Worm (Caenorhabditis elegans) whole organism, late embryonic: ENCODE data around the gene F57G4.10.
A peak's percentile ranks its signal among the peaks of the same experiment; 100 is the strongest.
"Not testable (repeated sequence)": the region's sequence is repeated elsewhere in the genome, so short reads cannot be mapped to it uniquely, and the experiment has no call there.

Source experiments
- C08G9.2 ChIP-seq: sonication (generic microtip); optimal IDR thresholded peaks from 2 replicates; lab custom pipeline; 2016; ENCODE audit warnings: mild to moderate bottlenecking, missing genetic modification characterization, moderate library complexity, missing compliant biosample characterization
- C38D4.7 ChIP-seq: fragments of 200-800 bp; sonication (Bioruptor generic); optimal IDR thresholded peaks from 2 replicates; lab custom pipeline; 2018; ENCODE audit warnings: mild to moderate bottlenecking, missing genetic modification characterization, moderate library complexity, missing compliant biosample characterization
- K02D7.2 ChIP-seq: sonication (generic microtip); optimal IDR thresholded peaks from 2 replicates; lab custom pipeline; 2017; ENCODE audit warnings: mild to moderate bottlenecking, missing genetic modification characterization, missing compliant biosample characterization
- K09A11.1 ChIP-seq: sonication (generic microtip); optimal IDR thresholded peaks from 2 replicates; lab custom pipeline; 2017; ENCODE audit warnings: antibody characterized with exemption, mild to moderate bottlenecking, missing genetic modification characterization, missing compliant biosample characterization; ENCODE audit not compliant: insufficient read depth
- T23F11.4 ChIP-seq: fragments of 200-800 bp; sonication (Bioruptor generic); optimal IDR thresholded peaks from 2 replicates; lab custom pipeline; 2018; ENCODE audit warnings: mild to moderate bottlenecking, missing genetic modification characterization, missing compliant biosample characterization
- ceh-2 ChIP-seq: sonication (generic microtip); optimal IDR thresholded peaks from 2 replicates; lab custom pipeline; 2016; ENCODE audit warnings: missing genotype, missing genetic modification characterization, missing compliant biosample characterization
- ceh-24 ChIP-seq: sonication (generic microtip); optimal IDR thresholded peaks from 2 replicates; lab custom pipeline; 2016; ENCODE audit warnings: mild to moderate bottlenecking, missing genetic modification characterization, missing compliant biosample characterization
- ceh-31 ChIP-seq: sonication (generic microtip); optimal IDR thresholded peaks from 2 replicates; lab custom pipeline; 2016; ENCODE audit warnings: missing genetic modification characterization, missing compliant biosample characterization
- ceh-45 ChIP-seq: fragments of 200-800 bp; sonication (Bioruptor generic); IDR thresholded peaks from 2 replicates; pipeline ENCODE4 v1.3.6; 2022; ENCODE audit warnings: missing genetic modification reagents, missing genetic modification characterization, missing compliant biosample characterization
- ceh-48 ChIP-seq: sonication (generic microtip); optimal IDR thresholded peaks from 2 replicates; lab custom pipeline; 2016; ENCODE audit warnings: missing genetic modification characterization, inconsistent platforms, missing compliant biosample characterization
- ceh-9 ChIP-seq: sonication (generic microtip); optimal IDR thresholded peaks from 2 replicates; lab custom pipeline; 2016; ENCODE audit warnings: mild to moderate bottlenecking, missing genetic modification characterization, inconsistent platforms, missing compliant biosample characterization
- che-1 ChIP-seq: sonication (generic microtip); optimal IDR thresholded peaks from 2 replicates; lab custom pipeline; 2016; ENCODE audit warnings: mild to moderate bottlenecking, missing genetic modification characterization, missing compliant biosample characterization
- dve-1 ChIP-seq: sonication (generic microtip); optimal IDR thresholded peaks from 2 replicates; lab custom pipeline; 2017; ENCODE audit warnings: antibody characterized with exemption, mild to moderate bottlenecking, missing genetic modification characterization, missing compliant biosample characterization
- elt-2 ChIP-seq: sonication (generic microtip); optimal IDR thresholded peaks from 2 replicates; lab custom pipeline; 2016; ENCODE audit warnings: missing genetic modification reagents, missing genetic modification characterization, missing compliant biosample characterization
- ets-4 ChIP-seq: sonication (generic microtip); optimal IDR thresholded peaks from 2 replicates; lab custom pipeline; 2016; ENCODE audit warnings: missing genetic modification characterization, missing compliant biosample characterization
- fax-1 ChIP-seq: sonication (generic microtip); optimal IDR thresholded peaks from 2 replicates; lab custom pipeline; 2016; ENCODE audit warnings: missing genotype, missing genetic modification characterization, missing compliant biosample characterization
- hlh-15 ChIP-seq: sonication (generic microtip); optimal IDR thresholded peaks from 2 replicates; lab custom pipeline; 2016; ENCODE audit warnings: missing genetic modification characterization, missing compliant biosample characterization
- lim-6 ChIP-seq: sonication (generic microtip); optimal IDR thresholded peaks from 2 replicates; lab custom pipeline; 2016; ENCODE audit warnings: missing genetic modification characterization, missing compliant biosample characterization
- lin-11 ChIP-seq: fragments of 200-800 bp; sonication (Bioruptor generic); optimal IDR thresholded peaks from 2 replicates; lab custom pipeline; 2018; ENCODE audit warnings: mild to moderate bottlenecking, missing genetic modification characterization, missing compliant biosample characterization
- madf-2 ChIP-seq: sonication (generic microtip); optimal IDR thresholded peaks from 2 replicates; lab custom pipeline; 2017; ENCODE audit warnings: missing genetic modification characterization, missing compliant biosample characterization
- npax-4 ChIP-seq: sonication (generic microtip); optimal IDR thresholded peaks from 2 replicates; lab custom pipeline; 2016; ENCODE audit warnings: missing genetic modification characterization, missing compliant biosample characterization
- pat-9 ChIP-seq: fragments of 200-800 bp; sonication (Bioruptor generic); optimal IDR thresholded peaks from 2 replicates; lab custom pipeline; 2018; ENCODE audit warnings: mild to moderate bottlenecking, missing genetic modification characterization, moderate library complexity, missing compliant biosample characterization
- pax-1 ChIP-seq: fragments of 150-350 bp; optimal IDR thresholded peaks from 2 replicates; lab custom pipeline; 2014; ENCODE audit warnings: missing biosample characterization, missing genetic modification characterization
- pha-2 ChIP-seq: sonication (generic microtip); optimal IDR thresholded peaks from 2 replicates; lab custom pipeline; 2017; ENCODE audit warnings: mild to moderate bottlenecking, missing genetic modification characterization, missing compliant biosample characterization
- pqm-1 ChIP-seq: sonication (generic microtip); optimal IDR thresholded peaks from 2 replicates; lab custom pipeline; 2016; ENCODE audit warnings: missing genetic modification characterization, missing compliant biosample characterization
- pros-1 ChIP-seq: fragments of 150-350 bp; optimal IDR thresholded peaks from 2 replicates; lab custom pipeline; 2014; ENCODE audit warnings: missing biosample characterization, missing genetic modification reagents, missing genetic modification characterization
- ref-2 ChIP-seq: sonication (generic microtip); optimal IDR thresholded peaks from 2 replicates; lab custom pipeline; 2016; ENCODE audit warnings: missing genetic modification characterization, missing compliant biosample characterization
- sdc-2 ChIP-seq: sonication (generic microtip); optimal IDR thresholded peaks from 2 replicates; lab custom pipeline; 2016; ENCODE audit warnings: missing genotype, missing genetic modification characterization, missing compliant biosample characterization
- sox-4 ChIP-seq: sonication (generic microtip); optimal IDR thresholded peaks from 2 replicates; lab custom pipeline; 2017; ENCODE audit warnings: mild to moderate bottlenecking, missing genetic modification characterization, inconsistent platforms, missing compliant biosample characterization
- tbx-7 ChIP-seq: sonication (generic microtip); optimal IDR thresholded peaks from 2 replicates; lab custom pipeline; 2016; ENCODE audit warnings: missing genotype, missing genetic modification characterization, missing compliant biosample characterization
- ttx-3 ChIP-seq: sonication (generic microtip); optimal IDR thresholded peaks from 2 replicates; lab custom pipeline; 2016; ENCODE audit warnings: missing genetic modification reagents, missing genetic modification characterization, missing compliant biosample characterization
- unc-3 ChIP-seq, 2 experiments: fragments of 200-800 bp in 1 of 2; sonication (Bioruptor generic) in 1 of 2; sonication (generic microtip) in 1 of 2; conservative IDR thresholded peaks in 1 of 2; optimal IDR thresholded peaks in 1 of 2; 2 replicates each; pipeline versions ENCODE4 v1.3.6 to Lab custom; 2016 to 2022; ENCODE audit warnings: missing compliant biosample characterization in 2 of 2, missing genetic modification characterization in 2 of 2, missing genetic modification reagents in 1 of 2
- unc-42 ChIP-seq: sonication (generic microtip); optimal IDR thresholded peaks from 2 replicates; lab custom pipeline; 2016; ENCODE audit warnings: missing genotype, missing genetic modification characterization, missing compliant biosample characterization
- zip-5 ChIP-seq: sonication (generic microtip); optimal IDR thresholded peaks from 2 replicates; lab custom pipeline; 2016; ENCODE audit warnings: missing genetic modification characterization, missing compliant biosample characterization
- ztf-16 ChIP-seq: sonication (generic microtip); optimal IDR thresholded peaks from 2 replicates; lab custom pipeline; 2017; ENCODE audit warnings: missing genetic modification characterization, missing compliant biosample characterization

The F57G4.10 gene

ce11 chrV:17610503-17610902 lies 18.2 kb upstream of the F57G4.10 start, which contains the start of gene Y6G8.15:
Gene Y6G8.15, minus strand, starts transcription at chrV:17610603.
- TF ChIP-seq npax-4, ref-2, che-1 (tag; lab: Kevin White, UChicago): not testable (repeated sequence)
- TF ChIP-seq, all 69 proteins: peak for 0; not testable (repeated sequence) for 69

ce11 chrV:17614251-17614650 lies 14.4 kb upstream of the F57G4.10 start, which contains the start of gene Y6G8.14:
Gene Y6G8.14, minus strand, starts transcription at chrV:17614351.
- TF ChIP-seq che-1 (tag; lab: Kevin White, UChicago) (no peak), ceh-24 (tag; lab: Kevin White, UChicago) (no peak), pat-9 (no peak), lim-6 (tag; lab: Kevin White, UChicago) (no peak), ttx-3 (tag; lab: Kevin White, UChicago) (no peak), ztf-16 (tag; lab: Kevin White, UChicago) (no peak), sdc-2 (no peak), madf-2 (tag; lab: Kevin White, UChicago) (no peak), lin-11 (no peak), tbx-7 (tag; lab: Kevin White, UChicago) (no peak)
- TF ChIP-seq, all 69 proteins: peak for 0

ce11 chrV:17615609-17616008 lies 13.1 kb upstream of the F57G4.10 start, which contains the start of gene Y6G8.5:
Gene Y6G8.5, minus strand, starts transcription at chrV:17615709.
- TF ChIP-seq C08G9.2: no peak
- TF ChIP-seq ceh-45 (GFP tag; lab: Robert Waterston, UW): no peak
- no peak for TF ChIP-seq pax-1

- TF ChIP-seq elt-2 (tag; lab: Kevin White, UChicago) (peak; percentile 14), ceh-9 (no peak), C38D4.7 (no peak)
- TF ChIP-seq, all 69 proteins: peak for 1
These were observed 11.9 kb upstream of the F57G4.10 start, which contains the start of gene Y6G8.6 for ce11 chrV:17616807-17617206. Gene Y6G8.6, minus strand, starts transcription at chrV:17616904.

- TF ChIP-seq ceh-31 (tag; lab: Kevin White, UChicago) (no peak), pha-2 (no peak), ets-4 (no peak), unc-42 (no peak), ceh-2 (tag; lab: Kevin White, UChicago) (no peak), C38D4.7 (no peak), ttx-3 (tag; lab: Kevin White, UChicago) (no peak), K09A11.1 (tag; lab: Kevin White, UChicago) (no peak), dve-1 (no peak), lin-11 (no peak), ceh-48 (tag; lab: Kevin White, UChicago) (no peak), sox-4 (tag; lab: Kevin White, UChicago) (no peak), unc-3 (GFP tag; conservative IDR thresholded peaks at IDR 0.05; lab: Robert Waterston, UW) (no peak), unc-3 (tag; optimal IDR thresholded peaks at IDR 0.05; lab: Kevin White, UChicago) (no peak), K02D7.2 (tag; lab: Kevin White, UChicago) (no peak), tbx-7 (tag; lab: Kevin White, UChicago) (no peak), lim-6 (tag; lab: Kevin White, UChicago) (no peak), fax-1 (tag; lab: Kevin White, UChicago) (no peak), pat-9 (no peak), zip-5 (no peak), pros-1 (no peak)
These were observed 8.4 kb upstream of the F57G4.10 start, which contains the start of gene Y6G8.8 for ce11 chrV:17620266-17620665. Gene Y6G8.8, plus strand, starts transcription at chrV:17620566.

ce11 chrV:17623230-17623629 lies 5.4 kb upstream of the F57G4.10 start, which contains the start of gene F57G4.1:
Gene F57G4.1, plus strand, starts transcription at chrV:17623530.
- no peak for TF ChIP-seq pqm-1
- TF ChIP-seq ceh-48 (tag; lab: Kevin White, UChicago): no peak
- TF ChIP-seq T23F11.4 (GFP tag; lab: Kevin White, UChicago): no peak
- no peak for TF ChIP-seq ttx-3 (tag; lab: Kevin White, UChicago)
- TF ChIP-seq hlh-15 (tag; lab: Kevin White, UChicago): no peak
- no peak for TF ChIP-seq K02D7.2 (tag; lab: Kevin White, UChicago)
- no peak for TF ChIP-seq fax-1 (tag; lab: Kevin White, UChicago)
- no peak for TF ChIP-seq ref-2 (tag; lab: Kevin White, UChicago)
- TF ChIP-seq, all 69 proteins: peak for 0
